Worm (Caenorhabditis elegans) whole organism, early embryonic: ENCODE measurements around the gene gem-4.

Experiments
- B0310.2 ChIP-seq: sonication (generic microtip); optimal IDR thresholded peaks from 2 replicates; lab custom pipeline; 2016; ENCODE audit warnings: mild to moderate bottlenecking, missing genetic modification characterization, missing compliant biosample characterization
- F13C5.2 ChIP-seq: sonication (generic microtip); optimal IDR thresholded peaks from 2 replicates; lab custom pipeline; 2017; ENCODE audit warnings: mild to moderate bottlenecking, missing genetic modification characterization, inconsistent platforms, missing compliant biosample characterization
- aly-1 ChIP-seq: sonication (generic microtip); optimal IDR thresholded peaks from 2 replicates; lab custom pipeline; 2016; ENCODE audit warnings: missing genetic modification characterization, missing compliant biosample characterization
- ama-1 ChIP-seq: fragments of 150-350 bp; optimal IDR thresholded peaks from 2 replicates; lab custom pipeline; 2014
- ceh-13 ChIP-seq: fragments of 200-800 bp; sonication (Bioruptor generic); optimal IDR thresholded peaks from 2 replicates; lab custom pipeline; 2018; ENCODE audit warnings: mild to moderate bottlenecking, missing genetic modification characterization, missing compliant biosample characterization
- ceh-36 ChIP-seq: sonication (generic microtip); optimal IDR thresholded peaks from 2 replicates; lab custom pipeline; 2016; ENCODE audit warnings: missing genetic modification characterization, inconsistent platforms, missing compliant biosample characterization
- ets-7 ChIP-seq: sonication (generic microtip); optimal IDR thresholded peaks from 2 replicates; lab custom pipeline; 2016; ENCODE audit warnings: missing genotype, missing genetic modification characterization, missing compliant biosample characterization
- flt-1 ChIP-seq: fragments of 200-800 bp; sonication (Bioruptor generic); IDR thresholded peaks from 2 replicates; pipeline ENCODE4 v1.3.6; 2022; ENCODE audit warnings: missing genetic modification characterization, missing compliant biosample characterization
- hmbx-1 ChIP-seq: sonication (generic microtip); optimal IDR thresholded peaks from 2 replicates; lab custom pipeline; 2016; ENCODE audit warnings: mild to moderate bottlenecking, missing genetic modification characterization, missing compliant biosample characterization
- hmg-4 ChIP-seq: fragments of 200-800 bp; sonication (Bioruptor generic); optimal IDR thresholded peaks from 2 replicates; lab custom pipeline; 2018; ENCODE audit warnings: mild to moderate bottlenecking, missing genetic modification characterization, missing compliant biosample characterization
- hnd-1 ChIP-seq: sonication (generic microtip); optimal IDR thresholded peaks from 2 replicates; lab custom pipeline; 2016; ENCODE audit warnings: missing genetic modification characterization, missing compliant biosample characterization
- pes-1 ChIP-seq: fragments of 200-800 bp; sonication (Bioruptor generic); IDR thresholded peaks from 2 replicates; pipeline ENCODE4 v1.3.6; 2022; ENCODE audit warnings: missing genetic modification reagents, missing genetic modification characterization, missing compliant biosample characterization
- scrt-1 ChIP-seq: fragments of 200-800 bp; sonication (Bioruptor generic); IDR thresholded peaks from 2 replicates; pipeline ENCODE4 v1.3.6; 2022; ENCODE audit warnings: missing genetic modification characterization, missing compliant biosample characterization
- sea-1 ChIP-seq: fragments of 200-800 bp; sonication (Bioruptor generic); conservative IDR thresholded peaks from 2 replicates; pipeline ENCODE4 v1.3.6; 2022; ENCODE audit warnings: missing genetic modification characterization, missing compliant biosample characterization
- tbx-11 ChIP-seq: fragments of 200-800 bp; sonication (Bioruptor generic); IDR thresholded peaks from 2 replicates; pipeline ENCODE4 v1.3.6; 2022; ENCODE audit warnings: missing genetic modification characterization, missing compliant biosample characterization
- tbx-37 ChIP-seq: fragments of 200-800 bp; sonication (Bioruptor generic); conservative IDR thresholded peaks from 2 replicates; pipeline ENCODE4 v1.3.6; 2022; ENCODE audit warnings: missing genetic modification reagents, missing genetic modification characterization, missing compliant biosample characterization
- tra-4 ChIP-seq: sonication (generic microtip); optimal IDR thresholded peaks from 2 replicates; lab custom pipeline; 2017; ENCODE audit warnings: missing genetic modification characterization, missing compliant biosample characterization

Gene gem-4

ce11 chrIV:11714739-11715138 lies 30.7 kb upstream of the gem-4 start, which contains the start of gene magi-1:
Gene magi-1 (plus strand): TSS chrIV:11715039.
- no peak for TF ChIP-seq ama-1 (lab: Kevin White, UChicago)
- no peak for TF ChIP-seq flt-1
- no peak for TF ChIP-seq ceh-36 (tag; lab: Kevin White, UChicago)
- TF ChIP-seq F13C5.2: no peak
- no peak for TF ChIP-seq ets-7 (tag; lab: Kevin White, UChicago)
- TF ChIP-seq tra-4 (tag; lab: Kevin White, UChicago): no peak
- no peak for TF ChIP-seq hnd-1 (tag; lab: Kevin White, UChicago)

- TF ChIP-seq hmg-4 (no peak), tbx-11 (GFP tag; lab: Robert Waterston, UW) (no peak), B0310.2 (tag; lab: Kevin White, UChicago) (no peak), sea-1 (GFP tag; lab: Robert Waterston, UW) (no peak)
Observed at ce11 chrIV:11716414-11716813, 29.0 kb upstream of the gem-4 start.

- no peak for TF ChIP-seq hmbx-1
- TF ChIP-seq B0310.2 (tag; lab: Kevin White, UChicago): peak; percentile 82
- peak; percentile 31 for TF ChIP-seq ets-7 (tag; lab: Kevin White, UChicago)
- no peak for TF ChIP-seq flt-1
- no peak for TF ChIP-seq ceh-36 (tag; lab: Kevin White, UChicago)
- TF ChIP-seq pes-1 (GFP tag; lab: Robert Waterston, UW): no peak
- no peak for TF ChIP-seq scrt-1 (GFP tag; lab: Robert Waterston, UW)
- peak; percentile 52 for TF ChIP-seq aly-1 (tag; lab: Kevin White, UChicago)
- TF ChIP-seq hnd-1 (tag; lab: Kevin White, UChicago): no peak
- no peak for TF ChIP-seq sea-1 (GFP tag; lab: Robert Waterston, UW)
- peak; percentile 13 for TF ChIP-seq hmg-4
- TF ChIP-seq tra-4 (tag; lab: Kevin White, UChicago): no peak
- TF ChIP-seq tbx-37 (GFP tag; lab: Robert Waterston, UW): no peak
- no peak for TF ChIP-seq F13C5.2
- no peak for TF ChIP-seq ama-1 (lab: Kevin White, UChicago)
- TF ChIP-seq ceh-13: no peak
- TF ChIP-seq tbx-11 (GFP tag; lab: Robert Waterston, UW): no peak
Observed at ce11 chrIV:11717094-11717876, 28.2 kb upstream of the gem-4 start.

ce11 chrIV:11718653-11719052 lies 26.8 kb upstream of the gem-4 start:
- TF ChIP-seq scrt-1 (GFP tag; lab: Robert Waterston, UW) (no peak), ama-1 (lab: Kevin White, UChicago) (no peak), hnd-1 (tag; lab: Kevin White, UChicago) (no peak), aly-1 (tag; lab: Kevin White, UChicago) (no peak), pes-1 (GFP tag; lab: Robert Waterston, UW) (no peak), hmg-4 (no peak), sea-1 (GFP tag; lab: Robert Waterston, UW) (no peak), ceh-36 (tag; lab: Kevin White, UChicago) (no peak), tbx-37 (GFP tag; lab: Robert Waterston, UW) (no peak), hmbx-1 (no peak), tra-4 (tag; lab: Kevin White, UChicago) (no peak), ets-7 (tag; lab: Kevin White, UChicago) (no peak), F13C5.2 (no peak), tbx-11 (GFP tag; lab: Robert Waterston, UW) (no peak), B0310.2 (tag; lab: Kevin White, UChicago) (no peak), ceh-13 (no peak), flt-1 (no peak)

- TF ChIP-seq pes-1 (GFP tag; lab: Robert Waterston, UW) (no peak), F13C5.2 (no peak), B0310.2 (tag; lab: Kevin White, UChicago) (no peak), hnd-1 (tag; lab: Kevin White, UChicago) (no peak), hmg-4 (no peak), ceh-13 (no peak), aly-1 (tag; lab: Kevin White, UChicago) (no peak), tra-4 (tag; lab: Kevin White, UChicago) (no peak), ama-1 (lab: Kevin White, UChicago) (no peak), tbx-11 (GFP tag; lab: Robert Waterston, UW) (no peak), flt-1 (no peak), tbx-37 (GFP tag; lab: Robert Waterston, UW) (no peak)
Observed at ce11 chrIV:11721878-11722277, 23.6 kb upstream of the gem-4 start.

- no peak for TF ChIP-seq pes-1 (GFP tag; lab: Robert Waterston, UW)
- no peak for TF ChIP-seq flt-1
- no peak for TF ChIP-seq B0310.2 (tag; lab: Kevin White, UChicago)
- TF ChIP-seq hmbx-1: no peak
- no peak for TF ChIP-seq sea-1 (GFP tag; lab: Robert Waterston, UW)
- TF ChIP-seq ceh-13: no peak
- TF ChIP-seq hnd-1 (tag; lab: Kevin White, UChicago): no peak
- TF ChIP-seq scrt-1 (GFP tag; lab: Robert Waterston, UW): no peak
- TF ChIP-seq ceh-36 (tag; lab: Kevin White, UChicago): no peak
- no peak for TF ChIP-seq F13C5.2
- TF ChIP-seq tbx-11 (GFP tag; lab: Robert Waterston, UW): no peak
- TF ChIP-seq tra-4 (tag; lab: Kevin White, UChicago): no peak
- TF ChIP-seq ets-7 (tag; lab: Kevin White, UChicago): no peak
Observed at ce11 chrIV:11723255-11723654, 22.2 kb upstream of the gem-4 start.

ce11 chrIV:11735025-11735424 lies 10.4 kb upstream of the gem-4 start, which contains the start of gene K01A6.6:
Gene K01A6.6 (plus strand): TSS chrIV:11735325.
- no peak for TF ChIP-seq flt-1
- TF ChIP-seq tbx-37 (GFP tag; lab: Robert Waterston, UW): no peak
- no peak for TF ChIP-seq ceh-13
- no peak for TF ChIP-seq B0310.2 (tag; lab: Kevin White, UChicago)
- TF ChIP-seq ceh-36 (tag; lab: Kevin White, UChicago): no peak
- no peak for TF ChIP-seq ama-1 (lab: Kevin White, UChicago)
- TF ChIP-seq tbx-11 (GFP tag; lab: Robert Waterston, UW): no peak
- TF ChIP-seq F13C5.2: no peak
- TF ChIP-seq sea-1 (GFP tag; lab: Robert Waterston, UW): no peak
- TF ChIP-seq scrt-1 (GFP tag; lab: Robert Waterston, UW): no peak
- no peak for TF ChIP-seq hmbx-1
- TF ChIP-seq pes-1 (GFP tag; lab: Robert Waterston, UW): no peak
- TF ChIP-seq tra-4 (tag; lab: Kevin White, UChicago): no peak
- no peak for TF ChIP-seq hmg-4
- no peak for TF ChIP-seq hnd-1 (tag; lab: Kevin White, UChicago)
- TF ChIP-seq ets-7 (tag; lab: Kevin White, UChicago): no peak
- TF ChIP-seq aly-1 (tag; lab: Kevin White, UChicago): no peak
